Fruit fly (Drosophila melanogaster) Kc167 (cell line): ENCODE measurements around the gene Tom40.

ENCODE experiments used
- h ChIP-seq: fragments of >200 bp; optimal IDR thresholded peaks from 3 replicates; lab custom pipeline; 2018; ENCODE audit warnings: missing external identifiers
- psq ChIP-seq: fragments of >200 bp; optimal IDR thresholded peaks from 2 replicates; lab custom pipeline; 2017; ENCODE audit warnings: missing external identifiers

- TF ChIP-seq h (lab: Kevin White, UChicago) (no peak), psq (lab: Kevin White, UChicago) (no peak)
These were observed 47.8 kb upstream of the Tom40 start for dm6 chrX:7688871-7689270.
